Worm (Caenorhabditis elegans): ENCODE data around the gene cyl-1.
A peak's percentile ranks its signal among the peaks of the same experiment; 100 is the strongest.

The cyl-1 gene

ce11 chrV:12033841-12034240 is 40.3 kb upstream of the cyl-1 start:
- TF ChIP-seq daf-19 (GFP tag; conservative IDR thresholded peaks at IDR 0.05) (no peak), T26A8.4 (GFP tag; IDR thresholded peaks at IDR 0.05) (no peak), aha-1 (tag) (peak; percentile 13)

ce11 chrV:12032060-12032459 is 38.5 kb upstream of the cyl-1 start, which contains the start of gene pkc-1:
pkc-1 (minus strand) TSS chrV:12032160.
- TF ChIP-seq nhr-111 (GFP tag; optimal IDR thresholded peaks at IDR 0.05) (no peak), aha-1 (tag) (peak; percentile 52)

ce11 chrV:12028151-12028550 is 34.6 kb upstream of the cyl-1 start:
- TF ChIP-seq ztf-11 (tag; optimal IDR thresholded peaks at IDR 0.05): no peak
- no peak for TF ChIP-seq mep-1 (tag; optimal IDR thresholded peaks at IDR 0.05)
- TF ChIP-seq D1046.2 (GFP tag; IDR thresholded peaks at IDR 0.05): no peak
- no peak for TF ChIP-seq lin-39 (tag; optimal IDR thresholded peaks at IDR 0.05)
- TF ChIP-seq nhr-77 (tag; optimal IDR thresholded peaks at IDR 0.05): no peak
- TF ChIP-seq dpl-1 (GFP tag; optimal IDR thresholded peaks at IDR 0.05): no peak
- TF ChIP-seq daf-16 (GFP tag; optimal IDR thresholded peaks at IDR 0.05): no peak
- TF ChIP-seq daf-16 (tag; optimal IDR thresholded peaks at IDR 0.05): no peak
- no peak for TF ChIP-seq ceh-20 (GFP tag; IDR thresholded peaks at IDR 0.05)
- no peak for TF ChIP-seq lin-15B (tag; optimal IDR thresholded peaks at IDR 0.05)
- TF ChIP-seq ceh-62 (tag; optimal IDR thresholded peaks at IDR 0.05): no peak
- no peak for TF ChIP-seq unc-130 (GFP tag; optimal IDR thresholded peaks at IDR 0.05)
- TF ChIP-seq nhr-76 (tag; optimal IDR thresholded peaks at IDR 0.05): no peak
- no peak for TF ChIP-seq duxl-1 (tag; optimal IDR thresholded peaks at IDR 0.05; ENCODE audit: poor library complexity)
- no peak for TF ChIP-seq skn-1 (tag; optimal IDR thresholded peaks at IDR 0.05)
- no peak for TF ChIP-seq Y48G9A.11 (GFP tag; IDR thresholded peaks at IDR 0.05)
- TF ChIP-seq hlh-30 (tag; optimal IDR thresholded peaks at IDR 0.05; ENCODE audit: insufficient read depth): no peak
- no peak for TF ChIP-seq snpc-1.2 (GFP tag; IDR thresholded peaks at IDR 0.05)
- no peak for TF ChIP-seq tra-1 (GFP tag; IDR thresholded peaks at IDR 0.05)

- TF ChIP-seq F26F4.8 (GFP tag; conservative IDR thresholded peaks at IDR 0.05) (no peak), ceh-82 (tag; optimal IDR thresholded peaks at IDR 0.05) (no peak), skn-1 (tag; optimal IDR thresholded peaks at IDR 0.05) (no peak), hmg-1.1 (GFP tag; IDR thresholded peaks at IDR 0.05) (peak; percentile 68), aha-1 (tag) (no peak), dve-1 (tag; optimal IDR thresholded peaks at IDR 0.05; ENCODE audit: insufficient read depth) (peak; percentile 3), dpl-1 (GFP tag; optimal IDR thresholded peaks at IDR 0.05) (no peak), mdl-1 (tag; optimal IDR thresholded peaks at IDR 0.05) (peak in 1 of 2 experiments; percentile 90), lir-3 (tag; optimal IDR thresholded peaks at IDR 0.05) (no peak), lin-15B (tag; optimal IDR thresholded peaks at IDR 0.05) (no peak), attf-4 (tag; optimal IDR thresholded peaks at IDR 0.05) (no peak), mxl-2 (GFP tag; conservative IDR thresholded peaks at IDR 0.05) (no peak), lin-29 (GFP tag; IDR thresholded peaks at IDR 0.05) (no peak), Y75B8A.6 (GFP tag; IDR thresholded peaks at IDR 0.05) (no peak), unc-130 (GFP tag; optimal IDR thresholded peaks at IDR 0.05) (no peak), nhr-48 (tag; optimal IDR thresholded peaks at IDR 0.05) (no peak), dmd-8 (GFP tag; IDR thresholded peaks at IDR 0.05) (no peak), jun-1 (tag; optimal IDR thresholded peaks at IDR 0.05) (no peak), vab-7 (GFP tag; IDR thresholded peaks at IDR 0.05) (peak; percentile 24; the same call in 1 of the 2 replicates), madf-9 (GFP tag; conservative IDR thresholded peaks at IDR 0.05) (no peak), lin-1 (GFP tag; IDR thresholded peaks at IDR 0.05) (no peak), mes-2 (tag; optimal IDR thresholded peaks at IDR 0.05; ENCODE audit: poor library complexity, severe bottlenecking) (peak; percentile 34), T26A8.4 (GFP tag; IDR thresholded peaks at IDR 0.05) (no peak), set-16 (GFP tag; IDR thresholded peaks at IDR 0.05) (no peak), tag-97 (GFP tag; IDR thresholded peaks at IDR 0.05) (no peak), rbr-2 (tag; optimal IDR thresholded peaks at IDR 0.05) (peak; percentile 76), daf-16 (GFP tag; optimal IDR thresholded peaks at IDR 0.05) (peak in 1 of 2 experiments; percentile 33), daf-16 (tag; optimal IDR thresholded peaks at IDR 0.05) (no peak), lin-39 (tag; optimal IDR thresholded peaks at IDR 0.05) (no peak), sdz-12 (GFP tag; optimal IDR thresholded peaks at IDR 0.05) (no peak), lim-7 (GFP tag; IDR thresholded peaks at IDR 0.05) (no peak), Y105C5A.15 (GFP tag; IDR thresholded peaks at IDR 0.05) (no peak)
These were observed 33.5 kb upstream of the cyl-1 start for ce11 chrV:12026878-12027477.

All from whole organism, L4 larva.